Worm (Caenorhabditis elegans) whole organism, midembryonic: ENCODE data around the gene algn-7.
"Not testable (repeated sequence)": the region's sequence is repeated elsewhere in the genome, so short reads cannot be mapped to it uniquely, and the experiment has no call there.

Experiments used
- T22C8.4 ChIP-seq: fragments of 200-800 bp; sonication (Bioruptor generic); IDR thresholded peaks from 2 replicates; pipeline ENCODE4 v1.3.6; 2022; ENCODE audit warnings: missing genetic modification characterization, missing compliant biosample characterization
- cog-1 ChIP-seq: sonication (generic microtip); optimal IDR thresholded peaks from 2 replicates; lab custom pipeline; 2016; ENCODE audit warnings: missing genetic modification characterization, missing compliant biosample characterization
- flt-1 ChIP-seq: fragments of 200-800 bp; sonication (Bioruptor generic); IDR thresholded peaks from 2 replicates; pipeline ENCODE4 v1.3.6; 2022; ENCODE audit warnings: missing genetic modification characterization, missing compliant biosample characterization
- klf-2 ChIP-seq: fragments of 200-800 bp; sonication (Bioruptor generic); conservative IDR thresholded peaks from 2 replicates; pipeline ENCODE4 v1.3.6; 2022; ENCODE audit warnings: missing genetic modification reagents, missing genetic modification characterization, missing compliant biosample characterization
- med-1 ChIP-seq: sonication (generic microtip); optimal IDR thresholded peaks from 2 replicates; lab custom pipeline; 2017; ENCODE audit warnings: missing genetic modification characterization, mild to moderate bottlenecking, missing compliant biosample characterization, antibody characterized with exemption, missing genetic modification reagents; ENCODE audit not compliant: insufficient read depth
- ref-1 ChIP-seq: fragments of 200-800 bp; sonication (Bioruptor generic); conservative IDR thresholded peaks from 2 replicates; pipeline ENCODE4 v1.3.6; 2022; ENCODE audit warnings: missing genetic modification reagents, missing genetic modification characterization, missing compliant biosample characterization
- tab-1 ChIP-seq: fragments of 200-800 bp; sonication (Bioruptor generic); IDR thresholded peaks from 2 replicates; pipeline ENCODE4 v1.3.6; 2022; ENCODE audit warnings: missing genetic modification characterization, missing compliant biosample characterization
- ztf-23 ChIP-seq: fragments of 200-800 bp; sonication (Bioruptor generic); IDR thresholded peaks from 2 replicates; pipeline ENCODE4 v1.3.6; 2022; ENCODE audit warnings: missing genetic modification reagents, missing genetic modification characterization, missing compliant biosample characterization
- ztf-29 ChIP-seq: fragments of 200-800 bp; sonication (Bioruptor generic); IDR thresholded peaks from 2 replicates; pipeline ENCODE4 v1.3.6; 2022; ENCODE audit warnings: missing genetic modification reagents, missing genetic modification characterization, missing compliant biosample characterization

The algn-7 gene

ce11 chrV:19949721-19950120 is 15.6 kb upstream of the algn-7 start, which contains the start of gene Y60A3A.8:
TSS of gene Y60A3A.8 (plus strand) at chrV:19949978.
- not testable (repeated sequence) for TF ChIP-seq ztf-23; flt-1 (GFP tag; lab: Robert Waterston, UW); med-1 (GFP tag; lab: Kevin White, UChicago)

ce11 chrV:19948993-19949392 is 14.9 kb upstream of the algn-7 start, which contains the start of gene tmed-4:
TSS of gene tmed-4 (minus strand) at chrV:19949093.
- not testable (repeated sequence) for TF ChIP-seq ztf-23; ref-1; med-1 (GFP tag; lab: Kevin White, UChicago)

DNA sequence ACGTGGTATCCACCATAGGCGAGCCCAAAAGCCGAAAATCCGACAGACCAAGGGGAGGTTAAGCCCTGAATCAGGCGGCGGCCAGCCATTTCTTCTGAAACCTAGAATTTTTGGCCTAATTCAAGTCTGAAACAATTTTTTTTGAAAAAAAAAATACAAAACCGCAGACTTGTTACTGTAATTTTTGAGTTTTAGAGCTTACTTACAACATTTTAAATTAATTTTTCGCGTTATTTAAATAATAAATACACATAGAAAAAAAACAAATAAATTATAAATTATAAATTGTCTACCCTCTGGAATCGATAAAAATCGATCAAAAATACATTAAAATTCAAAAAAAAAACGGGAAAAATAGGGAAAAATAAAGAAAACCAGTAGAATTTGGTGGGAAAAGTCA is 12.4 kb upstream of the algn-7 start, which contains the start of gene dhs-24:
Gene dhs-24, minus strand, starts transcription at position 101 of the 400 bp plus-strand sequence.
- TF ChIP-seq med-1 (GFP tag; lab: Kevin White, UChicago) (no peak), ztf-29 (GFP tag; lab: Robert Waterston, UW) (no peak), ztf-23 (no peak), T22C8.4 (no peak), klf-2 (GFP tag; lab: Robert Waterston, UW) (no peak), tab-1 (GFP tag; lab: Robert Waterston, UW) (no peak), cog-1 (tag; lab: Kevin White, UChicago) (no peak), ref-1 (no peak), flt-1 (GFP tag; lab: Robert Waterston, UW) (no peak)

- TF ChIP-seq med-1 (GFP tag; lab: Kevin White, UChicago) (no peak), tab-1 (GFP tag; lab: Robert Waterston, UW) (no peak), ztf-23 (no peak), cog-1 (tag; lab: Kevin White, UChicago) (no peak), klf-2 (GFP tag; lab: Robert Waterston, UW) (no peak), ref-1 (no peak), ztf-29 (GFP tag; lab: Robert Waterston, UW) (no peak), flt-1 (GFP tag; lab: Robert Waterston, UW) (no peak), T22C8.4 (no peak)
Observed at ce11 chrV:19936945-19937344, 2.8 kb upstream of the algn-7 start.

DNA sequence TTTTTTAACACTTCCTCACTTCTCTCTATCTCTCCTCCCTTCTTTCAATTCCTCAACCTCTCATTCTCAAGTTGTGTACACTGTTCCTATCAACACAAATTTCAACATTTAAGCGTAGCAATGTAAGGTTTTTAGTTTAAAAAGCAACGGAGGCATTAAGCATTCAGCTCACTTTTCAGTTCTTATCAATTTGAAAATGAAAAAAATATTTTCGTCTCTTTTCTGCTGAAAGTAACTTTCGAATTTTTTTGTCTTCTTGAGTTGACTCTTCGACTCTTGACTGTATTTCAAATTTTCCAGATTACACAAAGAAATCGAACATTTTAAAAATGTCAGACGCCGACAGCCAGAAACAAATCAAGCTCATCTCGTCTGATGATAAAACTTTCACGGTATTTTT is 10.2 kb downstream of the algn-7 start, which contains the start of gene skr-4:
Gene skr-4, plus strand, starts transcription at position 301 of the 400 bp plus-strand sequence.
- TF ChIP-seq ztf-23 = no peak

DNA sequence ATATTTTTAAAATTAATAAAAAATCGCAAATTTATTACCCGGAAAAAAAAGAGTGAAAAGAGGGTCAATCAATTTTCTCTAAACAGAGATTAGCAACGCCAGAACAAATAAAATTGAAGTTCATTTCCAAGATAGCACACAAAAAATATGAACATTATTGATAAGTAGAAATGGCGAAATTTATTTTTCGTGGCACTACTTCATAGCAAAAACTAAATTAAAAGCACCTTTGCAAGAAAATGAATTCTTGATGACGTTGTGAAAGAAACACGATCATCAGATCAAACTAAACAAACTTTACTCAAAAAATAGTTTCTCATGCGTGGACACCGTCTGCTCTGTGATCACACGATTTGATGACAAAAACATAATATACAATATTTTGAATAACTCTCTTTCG is 11.5 kb downstream of the algn-7 start, which contains the start of gene Y60A3A.16:
Gene Y60A3A.16, minus strand, starts transcription at position 101 of the 400 bp plus-strand sequence.
- no peak for TF ChIP-seq ref-1
- TF ChIP-seq klf-2 (GFP tag; lab: Robert Waterston, UW) = no peak
- TF ChIP-seq med-1 (GFP tag; lab: Kevin White, UChicago) = no peak
- no peak for TF ChIP-seq ztf-23
- TF ChIP-seq ztf-29 (GFP tag; lab: Robert Waterston, UW) = no peak
- TF ChIP-seq tab-1 (GFP tag; lab: Robert Waterston, UW) = no peak
- TF ChIP-seq cog-1 (tag; lab: Kevin White, UChicago) = no peak
- no peak for TF ChIP-seq flt-1 (GFP tag; lab: Robert Waterston, UW)
- no peak for TF ChIP-seq T22C8.4

ce11 chrV:19915973-19916605 is 18.0 kb downstream of the algn-7 start, which contains the start of the genes chk-2 and Y60A3A.19:
TSS of gene chk-2 (minus strand) at chrV:19916023.
TSS of gene Y60A3A.19 (plus strand) at chrV:19916555.
- TF ChIP-seq klf-2 (GFP tag; lab: Robert Waterston, UW) = no peak
- TF ChIP-seq flt-1 (GFP tag; lab: Robert Waterston, UW) = no peak
- no peak for TF ChIP-seq ztf-29 (GFP tag; lab: Robert Waterston, UW)
- no peak for TF ChIP-seq med-1 (GFP tag; lab: Kevin White, UChicago)
- TF ChIP-seq cog-1 (tag; lab: Kevin White, UChicago) = no peak

DNA sequence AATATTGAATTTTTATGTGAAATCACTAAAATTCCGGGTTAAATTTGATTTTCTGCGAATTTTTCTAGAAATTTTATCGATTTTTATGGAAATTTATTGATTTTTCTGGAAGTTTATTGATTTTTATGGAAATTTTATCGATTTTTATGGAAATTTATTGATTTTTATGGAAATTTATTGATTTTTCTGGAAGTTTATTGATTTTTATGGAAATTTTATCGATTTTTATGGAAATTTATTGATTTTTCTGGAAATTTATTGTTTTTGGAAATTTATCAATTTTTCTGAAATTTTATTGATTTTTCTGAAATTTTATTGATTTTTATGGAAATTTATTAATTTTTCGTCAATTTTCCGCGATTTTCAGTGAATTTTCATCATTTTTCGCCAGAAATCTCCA is 24.7 kb downstream of the algn-7 start:
- TF ChIP-seq T22C8.4 = peak; percentile 90

DNA sequence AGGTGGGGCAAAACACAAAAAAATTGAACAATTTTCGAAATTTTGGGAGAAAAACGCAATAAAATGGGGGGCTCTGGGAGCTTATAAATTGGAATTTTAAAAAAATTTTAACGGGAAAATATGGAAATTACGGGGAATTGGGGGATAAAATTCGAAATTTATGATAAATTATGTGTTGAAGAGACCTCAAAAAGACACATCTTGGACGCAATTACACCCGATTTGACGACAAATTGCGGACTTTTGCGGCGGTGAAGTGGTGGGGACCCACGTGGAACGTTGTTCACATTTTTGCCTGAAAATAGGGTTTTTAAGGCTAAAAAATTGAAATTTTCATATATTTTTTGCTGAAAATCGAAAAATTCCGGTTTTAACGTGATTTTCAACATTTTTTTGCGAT is 25.3 kb downstream of the algn-7 start:
- TF ChIP-seq med-1 (GFP tag; lab: Kevin White, UChicago) = no peak
- TF ChIP-seq flt-1 (GFP tag; lab: Robert Waterston, UW) = no peak
- TF ChIP-seq ztf-29 (GFP tag; lab: Robert Waterston, UW) = no peak
- TF ChIP-seq klf-2 (GFP tag; lab: Robert Waterston, UW) = no peak
- no peak for TF ChIP-seq tab-1 (GFP tag; lab: Robert Waterston, UW)
- TF ChIP-seq cog-1 (tag; lab: Kevin White, UChicago) = no peak
- TF ChIP-seq T22C8.4 = no peak
- no peak for TF ChIP-seq ztf-23

DNA sequence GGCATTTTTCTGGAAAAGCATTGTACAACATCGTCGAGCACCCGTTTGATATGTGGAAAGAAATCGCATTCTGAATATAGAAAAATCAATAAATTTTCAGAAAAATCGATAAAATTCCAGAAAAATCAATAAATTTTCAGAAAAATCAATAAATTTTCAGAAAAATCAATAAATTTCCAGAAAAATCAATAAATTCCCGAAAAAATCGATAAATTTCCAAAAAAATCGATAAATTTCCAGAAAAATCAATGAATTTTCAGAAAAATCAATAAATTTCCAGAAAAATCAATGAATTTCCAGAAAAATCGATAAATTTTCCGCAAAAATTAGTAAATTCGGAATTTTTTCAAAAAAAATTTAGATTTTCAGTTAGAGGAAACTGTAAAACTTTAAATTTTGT is 26.8 kb downstream of the algn-7 start, which contains the start of gene fars-2:
Gene fars-2, minus strand, starts transcription at position 70 of the 400 bp plus-strand sequence.
- TF ChIP-seq ztf-29 (GFP tag; lab: Robert Waterston, UW) (no peak), T22C8.4 (peak; percentile 92), ztf-23 (no peak)

DNA sequence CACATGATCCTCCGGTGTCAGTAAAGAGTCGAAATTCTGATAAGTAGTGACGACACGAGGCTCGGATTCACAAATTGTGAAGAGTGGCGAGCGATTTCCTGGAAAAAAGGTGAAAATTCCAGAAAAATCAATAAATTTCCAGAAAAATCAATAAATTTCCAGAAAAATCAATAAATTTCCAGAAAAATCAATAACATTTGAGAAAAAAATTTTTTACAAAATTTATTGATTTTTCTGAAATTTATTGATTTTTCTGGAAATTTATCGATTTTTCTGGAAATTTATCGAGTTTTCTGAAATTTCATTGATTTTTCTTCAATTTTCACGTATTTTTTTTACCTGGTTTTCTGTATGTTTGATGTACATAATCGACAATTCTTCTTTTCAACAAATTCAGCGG is 28.1 kb downstream of the algn-7 start:
- no peak for TF ChIP-seq ref-1
- TF ChIP-seq ztf-23 = no peak
- TF ChIP-seq T22C8.4 = peak; percentile 90
- no peak for TF ChIP-seq flt-1 (GFP tag; lab: Robert Waterston, UW)
- TF ChIP-seq ztf-29 (GFP tag; lab: Robert Waterston, UW) = no peak
